Fruit fly (Drosophila melanogaster): ENCODE results near the gene Pfrx.

Pfrx gene

DNA sequence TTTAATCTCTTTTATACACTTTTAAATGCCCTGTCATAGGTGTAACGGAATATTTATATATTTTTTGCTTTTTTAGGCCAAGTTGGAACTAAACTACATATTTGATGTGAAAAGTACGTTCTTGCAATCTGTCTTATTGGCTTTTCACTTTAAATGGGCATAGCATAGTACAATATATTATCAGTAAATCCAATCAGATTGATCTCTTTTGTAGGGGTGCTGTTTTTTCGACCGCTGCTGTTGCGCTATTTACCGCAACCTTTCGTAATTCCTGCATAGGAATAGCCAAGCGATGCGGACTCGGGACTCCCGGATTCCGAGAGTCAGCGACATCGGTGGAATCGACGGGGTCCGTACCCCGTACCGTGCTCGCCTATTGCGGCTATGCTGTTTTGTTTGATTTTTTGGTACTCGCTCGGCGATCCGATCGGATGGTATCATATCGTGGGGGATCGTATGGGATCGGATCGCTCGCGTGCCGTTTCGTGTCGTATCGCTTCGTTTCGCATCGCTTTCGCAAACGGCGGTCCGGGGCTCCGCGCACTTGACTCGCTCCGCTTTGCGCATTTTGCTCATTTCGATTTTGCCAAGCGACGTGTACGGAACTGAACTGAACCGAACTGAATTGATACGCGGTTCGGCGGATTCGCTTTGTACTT is 2.6 kb downstream of the Pfrx start (continued):
- TF ChIP-seq CG30020 (tag; optimal IDR thresholded peaks at IDR 0.05) (no peak), CG7839 (tag; optimal IDR thresholded peaks at IDR 0.05) (no peak), nerfin-1 (tag; optimal IDR thresholded peaks at IDR 0.05) (no peak), CG4360 (GFP tag; IDR thresholded peaks at IDR 0.05) (no peak), slou (GFP tag; optimal IDR thresholded peaks at IDR 0.05) (no peak), Doc2 (GFP tag; IDR thresholded peaks at IDR 0.05) (no peak), CG17328 (GFP tag; IDR thresholded peaks at IDR 0.05) (no peak), lab (GFP tag; optimal IDR thresholded peaks at IDR 0.05) (peak; percentile 74), Atf6 (GFP tag; IDR thresholded peaks at IDR 0.05) (peak; percentile 52; the same call in 1 of the 2 replicates), CG14050 (GFP tag; IDR thresholded peaks at IDR 0.05) (no peak), CG11723 (GFP tag; optimal IDR thresholded peaks at IDR 0.05) (no peak), CTCF (GFP tag; optimal IDR thresholded peaks at IDR 0.05) (no peak), fd102C (GFP tag; optimal IDR thresholded peaks at IDR 0.05) (no peak), CG11085 (GFP tag; IDR thresholded peaks at IDR 0.05) (no peak), inv (GFP tag; IDR thresholded peaks at IDR 0.05; ENCODE audit: partially characterized antibody) (peak; percentile 23; the same call in 1 of the 2 replicates), CG32767 (GFP tag; IDR thresholded peaks at IDR 0.05) (no peak), YL-1 (GFP tag; optimal IDR thresholded peaks at IDR 0.05) (no peak), CG17568 (GFP tag; optimal IDR thresholded peaks at IDR 0.05) (no peak), BEAF-32 (GFP tag; optimal IDR thresholded peaks at IDR 0.05) (peak; percentile 1), Nf-YB (GFP tag; optimal IDR thresholded peaks at IDR 0.05) (no peak), NC2α (GFP tag; optimal IDR thresholded peaks at IDR 0.05) (no peak), pb (GFP tag; optimal IDR thresholded peaks at IDR 0.05) (no peak), ind (GFP tag; optimal IDR thresholded peaks at IDR 0.05) (no peak), CG10209 (GFP tag; optimal IDR thresholded peaks at IDR 0.05) (no peak), B-H2 (GFP tag; optimal IDR thresholded peaks at IDR 0.05) (peak; percentile 27), CG18764 (GFP tag; optimal IDR thresholded peaks at IDR 0.05) (no peak), CG3163 (GFP tag; optimal IDR thresholded peaks at IDR 0.05) (no peak), zen2 (GFP tag; IDR thresholded peaks at IDR 0.05; ENCODE audit: partially characterized antibody) (no peak), CG6254 (GFP tag; optimal IDR thresholded peaks at IDR 0.05) (no peak), hbn (GFP tag; IDR thresholded peaks at IDR 0.05; ENCODE audit: partially characterized antibody) (no peak), Eip74EF (GFP tag; optimal IDR thresholded peaks at IDR 0.05) (no peak), CG17612 (GFP tag; IDR thresholded peaks at IDR 0.05) (no peak), CG9609 (GFP tag; optimal IDR thresholded peaks at IDR 0.05) (no peak), Blimp-1 (GFP tag; optimal IDR thresholded peaks at IDR 0.05) (no peak), Dp (GFP tag; optimal IDR thresholded peaks at IDR 0.05) (no peak), CG15601 (tag; optimal IDR thresholded peaks at IDR 0.05) (no peak), zen (tag; optimal IDR thresholded peaks at IDR 0.05) (no peak), CG1233 (GFP tag; optimal IDR thresholded peaks at IDR 0.05) (no peak), CrebB (tag; optimal IDR thresholded peaks at IDR 0.05) (no peak), Bteb2 (GFP tag; optimal IDR thresholded peaks at IDR 0.05) (no peak), tap (tag; optimal IDR thresholded peaks at IDR 0.05) (no peak), CG17361 (GFP tag; IDR thresholded peaks at IDR 0.05) (no peak), CG42726 (GFP tag; IDR thresholded peaks at IDR 0.05; ENCODE audit: partially characterized antibody) (peak; percentile 29; the same call in 1 of the 2 replicates), CG4820 (GFP tag; optimal IDR thresholded peaks at IDR 0.05) (no peak), Jarid2 (GFP tag; optimal IDR thresholded peaks at IDR 0.05) (peak; percentile 11), CG14860 (GFP tag; IDR thresholded peaks at IDR 0.05; ENCODE audit: partially characterized antibody) (no peak), CG6683 (GFP tag; optimal IDR thresholded peaks at IDR 0.05) (no peak), salm (tag; optimal IDR thresholded peaks at IDR 0.05) (no peak), abd-A (tag; optimal IDR thresholded peaks at IDR 0.05) (peak; percentile 1)
